Worm (Caenorhabditis elegans): ENCODE measurements around the gene C08F8.3.
A peak's percentile ranks its signal among the peaks of the same experiment; 100 is the strongest.

Gene C08F8.3

DNA sequence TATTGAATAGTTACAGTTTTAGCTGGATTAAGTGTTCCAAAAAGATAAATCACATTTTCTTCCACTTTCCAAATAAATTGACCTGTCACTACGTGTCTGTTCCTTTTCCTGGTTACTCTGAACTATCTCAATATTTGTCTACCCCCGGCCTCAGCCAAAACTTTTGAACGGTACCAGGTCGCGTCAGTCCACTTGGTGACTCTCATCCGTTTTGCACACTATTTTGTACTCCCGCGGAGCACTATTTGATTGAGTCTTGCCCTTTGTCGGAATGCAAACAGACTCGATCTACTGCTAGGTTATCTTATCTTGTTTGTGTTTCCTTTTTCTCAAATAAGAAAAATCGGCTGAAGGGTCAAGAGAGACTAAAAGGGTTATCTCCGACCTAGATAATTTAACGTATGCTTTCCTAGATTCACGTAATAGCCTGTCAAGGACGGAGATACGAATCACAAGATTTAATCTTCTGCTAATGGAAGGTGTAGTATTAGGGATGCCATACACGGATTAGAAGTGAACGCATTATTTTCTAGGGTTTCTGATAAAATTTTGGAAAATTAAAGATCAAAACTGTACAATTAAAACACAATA is 34.8 kb upstream of the C08F8.3 start:
- TF ChIP-seq vab-15 (tag; optimal IDR thresholded peaks at IDR 0.05) = no peak
- TF ChIP-seq zag-1 (tag; optimal IDR thresholded peaks at IDR 0.05) = no peak
- TF ChIP-seq nhr-85 (tag) = peak; percentile 84
- TF ChIP-seq F16B12.6 (tag; optimal IDR thresholded peaks at IDR 0.05) = no peak
- TF ChIP-seq ztf-4 (tag; optimal IDR thresholded peaks at IDR 0.05) = peak; percentile 11
- peak in 2 of 6 experiments; percentile 25 to 76 for TF ChIP-seq elt-3 (tag; optimal IDR thresholded peaks at IDR 0.05)
- peak; percentile 67 for TF ChIP-seq lin-14 (GFP tag; optimal IDR thresholded peaks at IDR 0.05)
- peak; percentile 42 for TF ChIP-seq mep-1 (tag; optimal IDR thresholded peaks at IDR 0.05)
- peak; percentile 77 for TF ChIP-seq blmp-1 (tag; optimal IDR thresholded peaks at IDR 0.05)

DNA sequence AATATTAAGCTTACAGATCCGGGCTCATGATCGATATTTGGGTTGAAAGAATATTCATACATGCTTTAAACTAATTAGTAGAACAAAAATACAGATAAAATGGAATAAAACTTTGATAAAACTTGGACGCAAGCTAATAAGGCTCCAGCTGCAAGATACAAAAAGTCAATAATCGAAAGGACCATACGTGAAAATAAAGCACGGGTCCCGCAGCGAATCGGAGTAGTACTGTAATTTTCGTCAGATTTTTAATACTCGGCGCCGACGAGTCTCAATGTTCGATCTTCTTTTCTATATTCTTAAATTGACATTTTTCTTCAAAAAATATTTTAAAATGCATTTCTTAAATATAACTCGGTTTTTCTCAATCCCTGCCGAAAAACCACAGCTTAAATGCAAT is 30.2 kb upstream of the C08F8.3 start, which contains the start of gene spo-11:
spo-11 (minus strand) TSS at position 189 of the 400 bp plus-strand sequence.
- TF ChIP-seq nhr-12 (tag; optimal IDR thresholded peaks at IDR 0.05) (no peak), lin-13 (GFP tag; optimal IDR thresholded peaks at IDR 0.05) (no peak), zag-1 (tag; optimal IDR thresholded peaks at IDR 0.05) (no peak), efl-3 (GFP tag; optimal IDR thresholded peaks at IDR 0.05) (no peak), lin-14 (GFP tag; optimal IDR thresholded peaks at IDR 0.05) (no peak), egl-13 (tag; optimal IDR thresholded peaks at IDR 0.05) (no peak), unc-62 (GFP tag; optimal IDR thresholded peaks at IDR 0.05) (no peak)

- TF ChIP-seq ceh-82 (tag; optimal IDR thresholded peaks at IDR 0.05) (peak in 1 of 3 experiments; percentile 43), lin-14 (GFP tag; optimal IDR thresholded peaks at IDR 0.05) (peak; percentile 52), grh-1 (GFP tag; IDR thresholded peaks at IDR 0.05) (peak; percentile 30; the same call in 1 of the 2 replicates), tlp-1 (tag; optimal IDR thresholded peaks at IDR 0.05) (no peak), sptf-1 (tag; optimal IDR thresholded peaks at IDR 0.05) (no peak), dpl-1 (GFP tag; optimal IDR thresholded peaks at IDR 0.05) (peak in 2 of 3 experiments; percentile 8 to 39), lsy-2 (tag; optimal IDR thresholded peaks at IDR 0.05) (peak; percentile 65 to 76), fkh-8 (tag; optimal IDR thresholded peaks at IDR 0.05) (peak; percentile 14), mdl-1 (tag; optimal IDR thresholded peaks at IDR 0.05) (peak in 1 of 2 experiments; percentile 5), nhr-19 (GFP tag; conservative IDR thresholded peaks at IDR 0.05) (peak; percentile 58; the same call in 1 of the 2 replicates), F16B12.6 (tag; optimal IDR thresholded peaks at IDR 0.05) (peak; percentile 10), unc-86 (tag; optimal IDR thresholded peaks at IDR 0.05) (peak; percentile 38), ceh-8 (GFP tag; optimal IDR thresholded peaks at IDR 0.05) (peak; percentile 14), tbx-2 (tag; optimal IDR thresholded peaks at IDR 0.05) (peak; percentile 15), mef-2 (tag; optimal IDR thresholded peaks at IDR 0.05) (no peak), ztf-11 (tag; optimal IDR thresholded peaks at IDR 0.05) (peak in 1 of 2 experiments; percentile 12), irx-1 (tag; optimal IDR thresholded peaks at IDR 0.05) (no peak), lin-35 (GFP tag; optimal IDR thresholded peaks at IDR 0.05) (peak in 1 of 2 experiments; percentile 26), elt-2 (tag; optimal IDR thresholded peaks at IDR 0.05) (peak; percentile 4), nhr-47 (tag; optimal IDR thresholded peaks at IDR 0.05) (peak; percentile 38), swsn-7 (tag; optimal IDR thresholded peaks at IDR 0.05) (peak; percentile 60), nhr-71 (tag; optimal IDR thresholded peaks at IDR 0.05) (peak; percentile 61), efl-1 (optimal IDR thresholded peaks at IDR 0.05) (peak; percentile 55 to 69), efl-1 (GFP tag; optimal IDR thresholded peaks at IDR 0.05 in 1 of 2) (peak in 1 of 2 experiments; percentile 92), lin-15B (tag; optimal IDR thresholded peaks at IDR 0.05) (peak; percentile 33), unc-98 (GFP tag; IDR thresholded peaks at IDR 0.05) (no peak), nhr-11 (tag; optimal IDR thresholded peaks at IDR 0.05) (no peak), xbp-1 (tag; optimal IDR thresholded peaks at IDR 0.05) (peak; percentile 96), snu-23 (GFP tag; optimal IDR thresholded peaks at IDR 0.05) (peak; percentile 62), ceh-90 (tag; optimal IDR thresholded peaks at IDR 0.05) (no peak), aly-2 (tag; optimal IDR thresholded peaks at IDR 0.05) (no peak), rnt-1 (tag; optimal IDR thresholded peaks at IDR 0.05) (peak; percentile 64), nhr-20 (tag; optimal IDR thresholded peaks at IDR 0.05) (peak; percentile 37), alr-1 (tag; optimal IDR thresholded peaks at IDR 0.05; ENCODE audit: borderline replicate concordance) (no peak), dsc-1 (tag; optimal IDR thresholded peaks at IDR 0.05) (peak; percentile 41), jun-1 (tag; optimal IDR thresholded peaks at IDR 0.05) (peak; percentile 3)
These were observed 29.6 kb upstream of the C08F8.3 start for ce11 chrIV:11125200-11125599.

All from whole organism, L1 larva.